Fruit fly (Drosophila melanogaster): ENCODE data around the gene CG10559.

The CG10559 gene

dm6 chr3R:25292864-25293284 lies 23.0 kb downstream of the CG10559 start, which contains the start of gene CG31098:
Gene CG31098 (minus strand): TSS chr3R:25292977.
- no peak for TF ChIP-seq nom (GFP tag; optimal IDR thresholded peaks at IDR 0.05)
- peak in 1 of 2 experiments; percentile 39 for TF ChIP-seq Pdp1 (GFP tag; optimal IDR thresholded peaks at IDR 0.05)
- no peak for TF ChIP-seq GATAe (GFP tag; conservative IDR thresholded peaks at IDR 0.05)
- peak; percentile 30 for TF ChIP-seq scrt (GFP tag; optimal IDR thresholded peaks at IDR 0.05)
- peak; percentile 39 for TF ChIP-seq CG12769 (tag; optimal IDR thresholded peaks at IDR 0.05)
- peak; percentile 58 for TF ChIP-seq CG15514 (GFP tag; optimal IDR thresholded peaks at IDR 0.05)
- no peak for TF ChIP-seq CG15073 (GFP tag; optimal IDR thresholded peaks at IDR 0.05)
- TF ChIP-seq CG17385 (GFP tag; optimal IDR thresholded peaks at IDR 0.05): peak; percentile 47
- peak; percentile 66 for TF ChIP-seq BtbVII (GFP tag; optimal IDR thresholded peaks at IDR 0.05)
- peak; percentile 0 for TF ChIP-seq CG15601 (tag; optimal IDR thresholded peaks at IDR 0.05)
- TF ChIP-seq CG7556 (GFP tag; optimal IDR thresholded peaks at IDR 0.05): no peak
- no peak for TF ChIP-seq jigr1 (GFP tag; IDR thresholded peaks at IDR 0.05)
- peak; percentile 53 for TF ChIP-seq Meics (GFP tag; optimal IDR thresholded peaks at IDR 0.05)
- peak; percentile 33 for TF ChIP-seq MTF-1 (GFP tag; optimal IDR thresholded peaks at IDR 0.05; ENCODE audit: borderline replicate concordance)
- peak; percentile 53 for TF ChIP-seq CrebB (tag; optimal IDR thresholded peaks at IDR 0.05)
- TF ChIP-seq CG10431 (GFP tag; optimal IDR thresholded peaks at IDR 0.05): peak; percentile 26
- TF ChIP-seq Trl (optimal IDR thresholded peaks at IDR 0.05): peak; percentile 47 to 51
- TF ChIP-seq Trl (GFP tag; optimal IDR thresholded peaks at IDR 0.05): no peak
- TF ChIP-seq YL-1 (GFP tag; optimal IDR thresholded peaks at IDR 0.05): peak; percentile 0
- peak; percentile 48 for TF ChIP-seq lab (GFP tag; optimal IDR thresholded peaks at IDR 0.05)
- TF ChIP-seq CG15269 (tag; optimal IDR thresholded peaks at IDR 0.05): peak; percentile 50
- TF ChIP-seq ac (GFP tag; optimal IDR thresholded peaks at IDR 0.05): no peak
- peak; percentile 51 for TF ChIP-seq unpg (GFP tag; optimal IDR thresholded peaks at IDR 0.05)
- TF ChIP-seq Rfx (GFP tag; IDR thresholded peaks at IDR 0.05): peak; percentile 7; the same call in 1 of the 2 replicates
- TF ChIP-seq gcm2 (GFP tag; optimal IDR thresholded peaks at IDR 0.05): no peak
- TF ChIP-seq sens (GFP tag): peak; percentile 20
- peak; percentile 61 for TF ChIP-seq B-H2 (GFP tag; optimal IDR thresholded peaks at IDR 0.05)
- TF ChIP-seq PHDP (tag; optimal IDR thresholded peaks at IDR 0.05): peak; percentile 60
- peak; percentile 40 for TF ChIP-seq wek (GFP tag; optimal IDR thresholded peaks at IDR 0.05)
- peak; percentile 52 for TF ChIP-seq CG6765 (GFP tag; optimal IDR thresholded peaks at IDR 0.05)
- peak; percentile 26; the same call in 1 of the 2 replicates for TF ChIP-seq CG32532 (GFP tag; IDR thresholded peaks at IDR 0.05)
- peak; percentile 39 for TF ChIP-seq caup (GFP tag; optimal IDR thresholded peaks at IDR 0.05; ENCODE audit: severe bottlenecking)
- TF ChIP-seq CG10366 (GFP tag; IDR thresholded peaks at IDR 0.05): no peak
- TF ChIP-seq cwo (GFP tag; optimal IDR thresholded peaks at IDR 0.05): peak; percentile 62
- peak; percentile 22 for TF ChIP-seq tap (tag; optimal IDR thresholded peaks at IDR 0.05)
- peak; percentile 22; the same call in 1 of the 3 replicates for TF ChIP-seq ci (GFP tag; IDR thresholded peaks at IDR 0.05)
- peak in 1 of 2 experiments; percentile 18 for TF ChIP-seq eve (GFP tag; optimal IDR thresholded peaks at IDR 0.05)
- no peak for TF ChIP-seq CG2875 (GFP tag; optimal IDR thresholded peaks at IDR 0.05)
- peak; percentile 63 for TF ChIP-seq Jarid2 (GFP tag; optimal IDR thresholded peaks at IDR 0.05)
- TF ChIP-seq CG34224 (GFP tag; IDR thresholded peaks at IDR 0.05; ENCODE audit: partially characterized antibody): peak; percentile 49; the same call in 1 of the 3 replicates
- TF ChIP-seq Optix (GFP tag; IDR thresholded peaks at IDR 0.05): 0 out of 3 replicates have a peak, but pooled peaks have one; percentile 18
- TF ChIP-seq unc-4 (GFP tag; IDR thresholded peaks at IDR 0.05; ENCODE audit: partially characterized antibody): peak; percentile 43; the same call in 1 of the 2 replicates
- TF ChIP-seq gem (tag; optimal IDR thresholded peaks at IDR 0.05): peak; percentile 31
- peak; percentile 87 for TF ChIP-seq CG34376 (GFP tag; optimal IDR thresholded peaks at IDR 0.05)
- no peak for TF ChIP-seq abd-A (tag; optimal IDR thresholded peaks at IDR 0.05)
- TF ChIP-seq CG2202 (tag; optimal IDR thresholded peaks at IDR 0.05): no peak
- peak; percentile 41 for TF ChIP-seq CG6854 (GFP tag; optimal IDR thresholded peaks at IDR 0.05)
- TF ChIP-seq CG1647 (GFP tag; optimal IDR thresholded peaks at IDR 0.05): no peak
- peak; percentile 5 for TF ChIP-seq MESR4 (GFP tag; optimal IDR thresholded peaks at IDR 0.05)

Measured in whole organism, embryonic.